Worm (Caenorhabditis elegans) whole organism, young adult: ENCODE measurements around the gene ced-9.

Source experiments
- ama-1 ChIP-seq, 3 experiments: fragments of 150-350 bp in 1 of 3; sonication (generic microtip) in 2 of 3; optimal IDR thresholded peaks; 2 replicates each; lab custom pipeline; 2014 to 2018; ENCODE audit warnings: missing biosample characterization in 2 of 3, missing genetic modification characterization in 2 of 3, missing genetic modification reagents in 2 of 3
- ceh-40 ChIP-seq: fragments of 200-800 bp; sonication (Bioruptor generic); IDR thresholded peaks from 2 replicates; pipeline ENCODE4 v1.3.6; 2022; ENCODE audit warnings: missing genetic modification characterization, missing compliant biosample characterization
- ets-4 ChIP-seq: fragments of 200-800 bp; sonication (Bioruptor generic); optimal IDR thresholded peaks from 2 replicates; lab custom pipeline; 2018; ENCODE audit warnings: mild to moderate bottlenecking, missing genetic modification characterization, missing compliant biosample characterization
- nhr-90 ChIP-seq: sonication (generic microtip); optimal IDR thresholded peaks from 2 replicates; lab custom pipeline; 2016; ENCODE audit warnings: missing genotype, mild to moderate bottlenecking, missing genetic modification characterization, missing compliant biosample characterization
- rpc-1 ChIP-seq, 2 experiments: fragments of 150-350 bp in 1 of 2; sonication (generic microtip) in 1 of 2; optimal IDR thresholded peaks; 2 replicates each; lab custom pipeline; 2014 to 2018; ENCODE audit warnings: missing biosample characterization in 1 of 2, missing genetic modification characterization in 1 of 2, missing genetic modification reagents in 1 of 2, missing genotype in 1 of 2

DNA sequence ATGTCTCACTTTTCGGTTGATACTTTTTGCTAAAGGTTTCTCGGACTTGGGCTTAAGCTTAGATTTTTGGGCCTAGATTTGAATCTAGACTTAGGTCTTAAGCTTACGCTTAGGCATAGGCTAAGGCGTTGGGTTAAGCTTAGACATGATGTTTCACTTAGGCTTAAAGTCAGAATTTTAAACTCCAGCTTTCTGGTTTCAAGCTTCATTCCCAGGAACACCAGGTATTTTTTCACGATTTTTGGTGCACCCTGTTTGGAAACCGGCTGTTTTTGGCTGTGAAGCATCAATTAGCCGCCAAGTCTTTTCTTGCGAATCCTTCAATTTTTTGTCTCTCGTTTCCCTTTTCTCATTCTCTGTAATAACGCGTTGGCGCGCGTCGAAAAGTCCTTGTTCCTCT is 38.9 kb downstream of the ced-9 start:
- TF ChIP-seq ets-4 (GFP tag; lab: Kevin White, UChicago) (no peak), ceh-40 (no peak), rpc-1 (optimal IDR thresholded peaks at IDR 0.05; lab: Kevin White, UChicago) (no peak), rpc-1 (tag; optimal IDR thresholded peaks at IDR 0.05; lab: Kevin White, UChicago) (no peak), ama-1 (optimal IDR thresholded peaks at IDR 0.05; lab: Kevin White, UChicago) (no peak), ama-1 (GFP tag; optimal IDR thresholded peaks at IDR 0.05; lab: Kevin White, UChicago) (no peak), nhr-90 (tag; lab: Kevin White, UChicago) (no peak)
